Worm (Caenorhabditis elegans): Measurements from ENCODE around the gene moc-2.

- TF ChIP-seq aly-1 (tag; optimal IDR thresholded peaks at IDR 0.05) = no peak
- no peak for TF ChIP-seq tra-4 (tag; optimal IDR thresholded peaks at IDR 0.05)
- TF ChIP-seq ama-1 (optimal IDR thresholded peaks at IDR 0.05) = no peak
- no peak for TF ChIP-seq flt-1 (GFP tag; IDR thresholded peaks at IDR 0.05)
- no peak for TF ChIP-seq tbx-11 (GFP tag; IDR thresholded peaks at IDR 0.05)
- TF ChIP-seq hmbx-1 (tag; optimal IDR thresholded peaks at IDR 0.05) = no peak
- no peak for TF ChIP-seq ceh-13 (GFP tag; optimal IDR thresholded peaks at IDR 0.05)
- no peak for TF ChIP-seq B0310.2 (tag; optimal IDR thresholded peaks at IDR 0.05)
- TF ChIP-seq sea-1 (GFP tag; conservative IDR thresholded peaks at IDR 0.05) = no peak
- TF ChIP-seq ets-7 (tag; optimal IDR thresholded peaks at IDR 0.05) = no peak
- TF ChIP-seq scrt-1 (GFP tag; IDR thresholded peaks at IDR 0.05) = no peak
- TF ChIP-seq ceh-36 (tag; optimal IDR thresholded peaks at IDR 0.05) = no peak
- no peak for TF ChIP-seq hnd-1 (tag; optimal IDR thresholded peaks at IDR 0.05)
Observed at ce11 chrV:6458302-6458998, 45.5 kb downstream of the moc-2 start.

All from whole organism, early embryonic.